Worm (Caenorhabditis elegans) whole organism, early embryonic: ENCODE results near the gene madf-3.

Experiments
- B0310.2 ChIP-seq: sonication (generic microtip); optimal IDR thresholded peaks from 2 replicates; lab custom pipeline; 2016; ENCODE audit warnings: mild to moderate bottlenecking, missing genetic modification characterization, missing compliant biosample characterization
- F13C5.2 ChIP-seq: sonication (generic microtip); optimal IDR thresholded peaks from 2 replicates; lab custom pipeline; 2017; ENCODE audit warnings: mild to moderate bottlenecking, missing genetic modification characterization, inconsistent platforms, missing compliant biosample characterization
- aly-1 ChIP-seq: sonication (generic microtip); optimal IDR thresholded peaks from 2 replicates; lab custom pipeline; 2016; ENCODE audit warnings: missing genetic modification characterization, missing compliant biosample characterization
- ama-1 ChIP-seq: fragments of 150-350 bp; optimal IDR thresholded peaks from 2 replicates; lab custom pipeline; 2014
- ceh-13 ChIP-seq: fragments of 200-800 bp; sonication (Bioruptor generic); optimal IDR thresholded peaks from 2 replicates; lab custom pipeline; 2018; ENCODE audit warnings: mild to moderate bottlenecking, missing genetic modification characterization, missing compliant biosample characterization
- ceh-36 ChIP-seq: sonication (generic microtip); optimal IDR thresholded peaks from 2 replicates; lab custom pipeline; 2016; ENCODE audit warnings: missing genetic modification characterization, inconsistent platforms, missing compliant biosample characterization
- ets-7 ChIP-seq: sonication (generic microtip); optimal IDR thresholded peaks from 2 replicates; lab custom pipeline; 2016; ENCODE audit warnings: missing genotype, missing genetic modification characterization, missing compliant biosample characterization
- flt-1 ChIP-seq: fragments of 200-800 bp; sonication (Bioruptor generic); IDR thresholded peaks from 2 replicates; pipeline ENCODE4 v1.3.6; 2022; ENCODE audit warnings: missing genetic modification characterization, missing compliant biosample characterization
- hmbx-1 ChIP-seq: sonication (generic microtip); optimal IDR thresholded peaks from 2 replicates; lab custom pipeline; 2016; ENCODE audit warnings: mild to moderate bottlenecking, missing genetic modification characterization, missing compliant biosample characterization
- hmg-4 ChIP-seq: fragments of 200-800 bp; sonication (Bioruptor generic); optimal IDR thresholded peaks from 2 replicates; lab custom pipeline; 2018; ENCODE audit warnings: mild to moderate bottlenecking, missing genetic modification characterization, missing compliant biosample characterization
- hnd-1 ChIP-seq: sonication (generic microtip); optimal IDR thresholded peaks from 2 replicates; lab custom pipeline; 2016; ENCODE audit warnings: missing genetic modification characterization, missing compliant biosample characterization
- pes-1 ChIP-seq: fragments of 200-800 bp; sonication (Bioruptor generic); IDR thresholded peaks from 2 replicates; pipeline ENCODE4 v1.3.6; 2022; ENCODE audit warnings: missing genetic modification reagents, missing genetic modification characterization, missing compliant biosample characterization
- scrt-1 ChIP-seq: fragments of 200-800 bp; sonication (Bioruptor generic); IDR thresholded peaks from 2 replicates; pipeline ENCODE4 v1.3.6; 2022; ENCODE audit warnings: missing genetic modification characterization, missing compliant biosample characterization
- sea-1 ChIP-seq: fragments of 200-800 bp; sonication (Bioruptor generic); conservative IDR thresholded peaks from 2 replicates; pipeline ENCODE4 v1.3.6; 2022; ENCODE audit warnings: missing genetic modification characterization, missing compliant biosample characterization
- tbx-11 ChIP-seq: fragments of 200-800 bp; sonication (Bioruptor generic); IDR thresholded peaks from 2 replicates; pipeline ENCODE4 v1.3.6; 2022; ENCODE audit warnings: missing genetic modification characterization, missing compliant biosample characterization
- tbx-37 ChIP-seq: fragments of 200-800 bp; sonication (Bioruptor generic); conservative IDR thresholded peaks from 2 replicates; pipeline ENCODE4 v1.3.6; 2022; ENCODE audit warnings: missing genetic modification reagents, missing genetic modification characterization, missing compliant biosample characterization
- tra-4 ChIP-seq: sonication (generic microtip); optimal IDR thresholded peaks from 2 replicates; lab custom pipeline; 2017; ENCODE audit warnings: missing genetic modification characterization, missing compliant biosample characterization

madf-3 gene

DNA sequence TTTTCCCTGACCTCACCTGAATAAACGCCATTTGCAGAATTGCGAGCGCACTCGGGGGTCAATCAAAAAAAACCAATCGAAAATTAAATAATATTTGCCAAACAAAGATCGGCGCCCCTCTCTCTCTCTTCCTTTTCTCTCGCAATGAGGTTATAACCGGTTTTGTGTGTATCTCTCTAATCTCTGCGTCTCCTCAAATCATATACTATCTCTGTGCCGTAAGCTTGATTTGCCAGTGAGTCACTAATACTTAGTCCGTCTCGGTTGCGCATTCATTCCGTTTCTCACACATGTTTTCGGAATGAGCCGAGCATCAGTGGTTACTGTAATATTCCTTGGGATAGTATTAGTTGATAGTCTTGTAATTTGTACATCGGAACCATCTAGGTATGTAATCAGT, 27.5 kb downstream of the madf-3 start:
- TF ChIP-seq ceh-36 (no peak), tbx-37 (GFP tag; lab: Robert Waterston, UW) (no peak), hmbx-1 (tag; lab: Kevin White, UChicago) (no peak), ama-1 (lab: Kevin White, UChicago) (no peak), sea-1 (no peak)

ce11 chrII:4367923-4368322, 33.4 kb downstream of the madf-3 start, which contains the start of gene try-9:
Gene try-9, plus strand, starts transcription at chrII:4368223.
- TF ChIP-seq sea-1 (no peak), ceh-36 (no peak), tbx-11 (GFP tag; lab: Robert Waterston, UW) (no peak), hmbx-1 (tag; lab: Kevin White, UChicago) (no peak), ama-1 (lab: Kevin White, UChicago) (no peak), tbx-37 (GFP tag; lab: Robert Waterston, UW) (no peak), ets-7 (tag; lab: Kevin White, UChicago) (no peak), flt-1 (GFP tag; lab: Robert Waterston, UW) (no peak)

ce11 chrII:4369715-4370114, 35.2 kb downstream of the madf-3 start:
- TF ChIP-seq hnd-1 (tag; lab: Kevin White, UChicago) (no peak), ets-7 (tag; lab: Kevin White, UChicago) (no peak), tra-4 (no peak), pes-1 (GFP tag; lab: Robert Waterston, UW) (no peak), scrt-1 (GFP tag; lab: Robert Waterston, UW) (no peak), sea-1 (no peak), aly-1 (tag; lab: Kevin White, UChicago) (no peak)

DNA sequence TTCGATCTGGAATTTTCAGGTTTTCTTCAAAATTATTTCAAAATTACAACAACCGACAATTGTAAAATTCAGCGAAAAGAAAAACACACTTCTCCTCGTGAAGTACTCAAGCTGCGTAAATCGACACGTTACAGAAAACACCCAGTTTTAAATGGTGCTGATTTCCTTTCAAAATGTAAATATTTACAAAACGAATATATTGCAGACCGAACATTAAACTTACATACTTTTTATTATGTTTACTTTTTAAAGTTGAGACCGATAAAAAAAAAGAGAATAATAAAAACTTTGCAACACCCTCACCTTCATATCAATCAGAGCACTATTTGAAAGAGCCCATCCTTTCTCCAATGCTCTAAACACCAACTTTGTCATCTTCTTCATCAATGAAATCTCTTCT, 36.3 kb downstream of the madf-3 start:
- TF ChIP-seq aly-1 (tag; lab: Kevin White, UChicago) (no peak), tbx-37 (GFP tag; lab: Robert Waterston, UW) (no peak), pes-1 (GFP tag; lab: Robert Waterston, UW) (no peak), hmg-4 (GFP tag; lab: Kevin White, UChicago) (no peak), F13C5.2 (tag; lab: Kevin White, UChicago) (no peak), flt-1 (GFP tag; lab: Robert Waterston, UW) (no peak), tbx-11 (GFP tag; lab: Robert Waterston, UW) (no peak), ets-7 (tag; lab: Kevin White, UChicago) (no peak), scrt-1 (GFP tag; lab: Robert Waterston, UW) (no peak)

DNA sequence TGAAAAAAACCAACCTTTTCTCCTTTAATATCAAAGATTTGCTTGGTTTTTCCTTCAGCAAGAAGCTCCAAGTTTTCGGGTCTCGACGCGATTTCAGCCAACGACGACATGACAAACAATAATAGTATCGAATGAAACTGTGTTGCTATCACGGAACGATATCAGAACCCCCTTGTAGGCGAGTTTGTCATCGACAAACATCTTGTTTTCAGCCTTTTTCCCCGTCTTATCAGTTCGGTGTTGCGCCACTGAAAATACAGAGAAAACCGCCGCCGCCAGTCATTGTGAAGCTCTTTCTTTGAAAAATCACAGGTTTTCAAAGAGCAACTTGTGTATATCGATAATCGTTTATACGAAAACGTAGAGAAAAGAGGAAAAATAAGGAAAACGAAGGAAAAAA, 37.9 kb downstream of the madf-3 start, which contains the start of gene paic-1:
Gene paic-1, minus strand, starts transcription at position 120 of the 400 bp plus-strand sequence.
- TF ChIP-seq pes-1 (GFP tag; lab: Robert Waterston, UW) (0 out of 2 replicates have a peak, but pooled peaks have one; percentile 0), tbx-11 (GFP tag; lab: Robert Waterston, UW) (no peak)

- TF ChIP-seq ceh-36 (no peak), tra-4 (no peak), ets-7 (tag; lab: Kevin White, UChicago) (no peak), F13C5.2 (tag; lab: Kevin White, UChicago) (no peak), tbx-37 (GFP tag; lab: Robert Waterston, UW) (no peak), hmg-4 (GFP tag; lab: Kevin White, UChicago) (no peak), tbx-11 (GFP tag; lab: Robert Waterston, UW) (no peak), B0310.2 (tag; lab: Kevin White, UChicago) (no peak), scrt-1 (GFP tag; lab: Robert Waterston, UW) (no peak), hmbx-1 (tag; lab: Kevin White, UChicago) (no peak), pes-1 (GFP tag; lab: Robert Waterston, UW) (no peak), sea-1 (no peak), ceh-13 (GFP tag; lab: Kevin White, UChicago) (no peak), ama-1 (lab: Kevin White, UChicago) (no peak)
Measured at ce11 chrII:4372867-4373397, 38.4 kb downstream of the madf-3 start.

ce11 chrII:4374885-4375284, 40.3 kb downstream of the madf-3 start:
- TF ChIP-seq tra-4 = no peak
- no peak for TF ChIP-seq ceh-13 (GFP tag; lab: Kevin White, UChicago)
- no peak for TF ChIP-seq hmbx-1 (tag; lab: Kevin White, UChicago)
- TF ChIP-seq flt-1 (GFP tag; lab: Robert Waterston, UW) = no peak
- TF ChIP-seq F13C5.2 (tag; lab: Kevin White, UChicago) = no peak
- no peak for TF ChIP-seq ceh-36
- TF ChIP-seq hmg-4 (GFP tag; lab: Kevin White, UChicago) = no peak
- TF ChIP-seq tbx-37 (GFP tag; lab: Robert Waterston, UW) = no peak
- TF ChIP-seq aly-1 (tag; lab: Kevin White, UChicago) = no peak
- TF ChIP-seq pes-1 (GFP tag; lab: Robert Waterston, UW) = no peak
- TF ChIP-seq hnd-1 (tag; lab: Kevin White, UChicago) = no peak
- TF ChIP-seq sea-1 = no peak
- no peak for TF ChIP-seq ets-7 (tag; lab: Kevin White, UChicago)
- no peak for TF ChIP-seq ama-1 (lab: Kevin White, UChicago)
- TF ChIP-seq B0310.2 (tag; lab: Kevin White, UChicago) = no peak
